Worm (Caenorhabditis elegans) whole organism, early embryonic: Measurements from ENCODE around the gene R04B5.6.

Source experiments
- B0310.2 ChIP-seq: sonication (generic microtip); optimal IDR thresholded peaks from 2 replicates; lab custom pipeline; 2016; ENCODE audit warnings: mild to moderate bottlenecking, missing genetic modification characterization, missing compliant biosample characterization
- ama-1 ChIP-seq: fragments of 150-350 bp; optimal IDR thresholded peaks from 2 replicates; lab custom pipeline; 2014
- ceh-13 ChIP-seq: fragments of 200-800 bp; sonication (Bioruptor generic); optimal IDR thresholded peaks from 2 replicates; lab custom pipeline; 2018; ENCODE audit warnings: mild to moderate bottlenecking, missing genetic modification characterization, missing compliant biosample characterization
- hmg-4 ChIP-seq: fragments of 200-800 bp; sonication (Bioruptor generic); optimal IDR thresholded peaks from 2 replicates; lab custom pipeline; 2018; ENCODE audit warnings: mild to moderate bottlenecking, missing genetic modification characterization, missing compliant biosample characterization
- tbx-37 ChIP-seq: fragments of 200-800 bp; sonication (Bioruptor generic); conservative IDR thresholded peaks from 2 replicates; pipeline ENCODE4 v1.3.6; 2022; ENCODE audit warnings: missing genetic modification reagents, missing genetic modification characterization, missing compliant biosample characterization

DNA sequence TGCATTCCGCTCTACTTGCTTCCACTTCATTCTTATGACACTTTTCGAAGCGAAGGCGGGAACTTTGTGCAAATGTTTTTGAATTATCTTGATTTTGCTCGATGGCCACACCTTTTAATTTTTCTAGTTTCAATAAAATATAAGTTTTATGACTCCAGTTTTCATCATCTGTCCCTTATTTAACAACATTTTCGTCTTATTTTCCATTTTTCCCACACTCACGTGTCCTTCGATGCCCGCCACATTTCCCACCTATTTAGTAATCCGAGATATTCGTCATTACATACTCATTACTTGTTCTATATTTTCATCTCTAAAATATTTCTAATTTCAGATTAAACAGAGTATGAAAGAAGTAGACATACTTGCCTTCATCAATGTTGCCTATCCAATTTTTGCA is 9.4 kb downstream of the R04B5.6 start, which contains the start of gene srd-49:
- TF ChIP-seq B0310.2 (tag; lab: Kevin White, UChicago), result no peak
- no peak for TF ChIP-seq ceh-13
- no peak for TF ChIP-seq tbx-37 (GFP tag; lab: Robert Waterston, UW)
- no peak for TF ChIP-seq ama-1 (lab: Kevin White, UChicago)
- TF ChIP-seq hmg-4, result no peak
